Worm (Caenorhabditis elegans): ENCODE results near the gene Y37E11B.10.
A peak's percentile ranks its signal among the peaks of the same experiment; 100 is the strongest.

The Y37E11B.10 gene

ce11 chrIV:3644863-3645378 is 38.7 kb upstream of the Y37E11B.10 start (continued):
- TF ChIP-seq D1046.2 (GFP tag; IDR thresholded peaks at IDR 0.05) = no peak
- TF ChIP-seq lin-13 (GFP tag; optimal IDR thresholded peaks at IDR 0.05) = no peak
- TF ChIP-seq ctbp-1 (GFP tag; IDR thresholded peaks at IDR 0.05) = no peak
- TF ChIP-seq hif-1 (tag; optimal IDR thresholded peaks at IDR 0.05) = no peak
- no peak for TF ChIP-seq pqm-1 (tag; optimal IDR thresholded peaks at IDR 0.05)
- TF ChIP-seq dve-1 (tag; optimal IDR thresholded peaks at IDR 0.05; ENCODE audit: insufficient read depth) = no peak
- no peak for TF ChIP-seq nhr-237 (tag; optimal IDR thresholded peaks at IDR 0.05)
- no peak for TF ChIP-seq dmd-6 (GFP tag; IDR thresholded peaks at IDR 0.05)
- TF ChIP-seq ces-1 (GFP tag; optimal IDR thresholded peaks at IDR 0.05) = no peak
- TF ChIP-seq nhr-41 (GFP tag; IDR thresholded peaks at IDR 0.05) = no peak
- no peak for TF ChIP-seq nhr-77 (tag; optimal IDR thresholded peaks at IDR 0.05)
- TF ChIP-seq spr-1 (tag; optimal IDR thresholded peaks at IDR 0.05) = no peak
- no peak for TF ChIP-seq snpc-1.2 (GFP tag; IDR thresholded peaks at IDR 0.05)
- peak; percentile 85 for TF ChIP-seq aha-1 (tag)
- no peak for TF ChIP-seq daf-19 (GFP tag; conservative IDR thresholded peaks at IDR 0.05)
- no peak for TF ChIP-seq Y48G9A.11 (GFP tag; IDR thresholded peaks at IDR 0.05)
- no peak for TF ChIP-seq mxl-2 (GFP tag; conservative IDR thresholded peaks at IDR 0.05)
- TF ChIP-seq zip-11 (GFP tag; IDR thresholded peaks at IDR 0.05) = no peak
- no peak for TF ChIP-seq aly-2 (tag; optimal IDR thresholded peaks at IDR 0.05)
- no peak for TF ChIP-seq lin-38 (GFP tag; IDR thresholded peaks at IDR 0.05)
- no peak for TF ChIP-seq set-16 (GFP tag; IDR thresholded peaks at IDR 0.05)
- no peak for TF ChIP-seq lin-1 (GFP tag; IDR thresholded peaks at IDR 0.05)
- TF ChIP-seq nhr-11 (tag; optimal IDR thresholded peaks at IDR 0.05) = no peak

ce11 chrIV:3642189-3642588 is 35.9 kb upstream of the Y37E11B.10 start, which contains the start of gene CC8.3:
Gene CC8.3 (minus strand): TSS chrIV:3642289.
- TF ChIP-seq F26F4.8 (GFP tag; conservative IDR thresholded peaks at IDR 0.05) (no peak), snpc-4 (tag; optimal IDR thresholded peaks at IDR 0.05) (no peak), lin-13 (GFP tag; optimal IDR thresholded peaks at IDR 0.05) (no peak), ctbp-1 (GFP tag; IDR thresholded peaks at IDR 0.05) (no peak), nhr-48 (tag; optimal IDR thresholded peaks at IDR 0.05) (no peak), ama-1 (optimal IDR thresholded peaks at IDR 0.05) (no peak), ces-1 (GFP tag; optimal IDR thresholded peaks at IDR 0.05) (no peak), F37D6.2 (tag; optimal IDR thresholded peaks at IDR 0.05) (no peak), mxl-2 (GFP tag; conservative IDR thresholded peaks at IDR 0.05) (no peak), vab-7 (GFP tag; IDR thresholded peaks at IDR 0.05) (no peak), tag-97 (GFP tag; IDR thresholded peaks at IDR 0.05) (no peak)

- TF ChIP-seq zfp-3 (GFP tag; conservative IDR thresholded peaks at IDR 0.05) = no peak
- TF ChIP-seq nhr-28 (tag; optimal IDR thresholded peaks at IDR 0.05) = peak; percentile 27
- peak; percentile 88 for TF ChIP-seq set-16 (GFP tag; IDR thresholded peaks at IDR 0.05)
- no peak for TF ChIP-seq madf-5 (GFP tag; IDR thresholded peaks at IDR 0.05)
- TF ChIP-seq php-3 (GFP tag; IDR thresholded peaks at IDR 0.05) = 0 out of 2 replicates have a peak, but pooled peaks have one; percentile 16
- TF ChIP-seq dmd-8 (GFP tag; IDR thresholded peaks at IDR 0.05) = no peak
- TF ChIP-seq hlh-11 (tag; optimal IDR thresholded peaks at IDR 0.05) = no peak
- no peak for TF ChIP-seq ceh-82 (tag; optimal IDR thresholded peaks at IDR 0.05)
- no peak for TF ChIP-seq lin-13 (GFP tag; optimal IDR thresholded peaks at IDR 0.05)
- no peak for TF ChIP-seq gei-8 (GFP tag; optimal IDR thresholded peaks at IDR 0.05)
- TF ChIP-seq dve-1 (tag; optimal IDR thresholded peaks at IDR 0.05; ENCODE audit: insufficient read depth) = peak; percentile 5
Observed at ce11 chrIV:3638250-3638926, 32.1 kb upstream of the Y37E11B.10 start.

Data from whole organism, L4 larva.